Fruit fly (Drosophila melanogaster): ENCODE data around the gene Ir11a.

dm6 chrX:12353433-12353832 lies 24.1 kb downstream of the Ir11a start:
- TF ChIP-seq CG17806 (tag; optimal IDR thresholded peaks at IDR 0.05) (no peak), CG14655 (GFP tag; optimal IDR thresholded peaks at IDR 0.05) (no peak), EcR (GFP tag; optimal IDR thresholded peaks at IDR 0.05) (no peak), CG4496 (GFP tag; IDR thresholded peaks at IDR 0.05) (no peak), CG34367 (tag; optimal IDR thresholded peaks at IDR 0.05) (no peak), CG12605 (GFP tag; IDR thresholded peaks at IDR 0.05) (no peak), Ets98B (GFP tag; IDR thresholded peaks at IDR 0.05) (no peak), gl (tag; optimal IDR thresholded peaks at IDR 0.05) (no peak)

Measured in whole organism, pupa.